Worm (Caenorhabditis elegans) whole organism, early embryonic: ENCODE results near the gene hum-2.
"Not testable (repeated sequence)": the region's sequence is repeated elsewhere in the genome, so short reads cannot be mapped to it uniquely, and the experiment has no call there.

Source experiments
- B0310.2 ChIP-seq: sonication (generic microtip); optimal IDR thresholded peaks from 2 replicates; lab custom pipeline; 2016; ENCODE audit warnings: mild to moderate bottlenecking, missing genetic modification characterization, missing compliant biosample characterization
- F13C5.2 ChIP-seq: sonication (generic microtip); optimal IDR thresholded peaks from 2 replicates; lab custom pipeline; 2017; ENCODE audit warnings: mild to moderate bottlenecking, missing genetic modification characterization, inconsistent platforms, missing compliant biosample characterization
- aly-1 ChIP-seq: sonication (generic microtip); optimal IDR thresholded peaks from 2 replicates; lab custom pipeline; 2016; ENCODE audit warnings: missing genetic modification characterization, missing compliant biosample characterization
- ama-1 ChIP-seq: fragments of 150-350 bp; optimal IDR thresholded peaks from 2 replicates; lab custom pipeline; 2014
- ceh-13 ChIP-seq: fragments of 200-800 bp; sonication (Bioruptor generic); optimal IDR thresholded peaks from 2 replicates; lab custom pipeline; 2018; ENCODE audit warnings: mild to moderate bottlenecking, missing genetic modification characterization, missing compliant biosample characterization
- ceh-36 ChIP-seq: sonication (generic microtip); optimal IDR thresholded peaks from 2 replicates; lab custom pipeline; 2016; ENCODE audit warnings: missing genetic modification characterization, inconsistent platforms, missing compliant biosample characterization
- ets-7 ChIP-seq: sonication (generic microtip); optimal IDR thresholded peaks from 2 replicates; lab custom pipeline; 2016; ENCODE audit warnings: missing genotype, missing genetic modification characterization, missing compliant biosample characterization
- flt-1 ChIP-seq: fragments of 200-800 bp; sonication (Bioruptor generic); IDR thresholded peaks from 2 replicates; pipeline ENCODE4 v1.3.6; 2022; ENCODE audit warnings: missing genetic modification characterization, missing compliant biosample characterization
- hmbx-1 ChIP-seq: sonication (generic microtip); optimal IDR thresholded peaks from 2 replicates; lab custom pipeline; 2016; ENCODE audit warnings: mild to moderate bottlenecking, missing genetic modification characterization, missing compliant biosample characterization
- hmg-4 ChIP-seq: fragments of 200-800 bp; sonication (Bioruptor generic); optimal IDR thresholded peaks from 2 replicates; lab custom pipeline; 2018; ENCODE audit warnings: mild to moderate bottlenecking, missing genetic modification characterization, missing compliant biosample characterization
- hnd-1 ChIP-seq: sonication (generic microtip); optimal IDR thresholded peaks from 2 replicates; lab custom pipeline; 2016; ENCODE audit warnings: missing genetic modification characterization, missing compliant biosample characterization
- pes-1 ChIP-seq: fragments of 200-800 bp; sonication (Bioruptor generic); IDR thresholded peaks from 2 replicates; pipeline ENCODE4 v1.3.6; 2022; ENCODE audit warnings: missing genetic modification reagents, missing genetic modification characterization, missing compliant biosample characterization
- scrt-1 ChIP-seq: fragments of 200-800 bp; sonication (Bioruptor generic); IDR thresholded peaks from 2 replicates; pipeline ENCODE4 v1.3.6; 2022; ENCODE audit warnings: missing genetic modification characterization, missing compliant biosample characterization
- sea-1 ChIP-seq: fragments of 200-800 bp; sonication (Bioruptor generic); conservative IDR thresholded peaks from 2 replicates; pipeline ENCODE4 v1.3.6; 2022; ENCODE audit warnings: missing genetic modification characterization, missing compliant biosample characterization
- tbx-11 ChIP-seq: fragments of 200-800 bp; sonication (Bioruptor generic); IDR thresholded peaks from 2 replicates; pipeline ENCODE4 v1.3.6; 2022; ENCODE audit warnings: missing genetic modification characterization, missing compliant biosample characterization
- tbx-37 ChIP-seq: fragments of 200-800 bp; sonication (Bioruptor generic); conservative IDR thresholded peaks from 2 replicates; pipeline ENCODE4 v1.3.6; 2022; ENCODE audit warnings: missing genetic modification reagents, missing genetic modification characterization, missing compliant biosample characterization
- tra-4 ChIP-seq: sonication (generic microtip); optimal IDR thresholded peaks from 2 replicates; lab custom pipeline; 2017; ENCODE audit warnings: missing genetic modification characterization, missing compliant biosample characterization

The hum-2 gene

DNA sequence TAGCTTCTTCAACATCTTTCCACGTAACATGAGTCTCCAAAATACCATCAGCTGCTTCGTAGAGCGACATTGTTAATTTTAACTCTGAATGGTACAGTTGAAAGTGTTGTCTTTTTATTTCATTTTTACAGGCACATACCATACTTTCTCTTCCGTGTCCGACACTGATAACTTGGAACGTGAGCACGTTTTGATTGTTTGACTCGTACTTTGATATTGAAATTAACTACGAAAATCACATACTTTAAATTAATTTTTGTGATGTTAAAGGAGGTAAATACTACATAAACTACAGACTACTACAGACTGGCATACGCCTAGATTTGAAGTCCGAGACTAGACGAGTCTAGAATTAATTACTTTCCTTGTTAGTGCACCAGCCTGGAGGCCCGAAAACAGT, 7.6 kb upstream of the hum-2 start, which contains the start of gene E02C12.10:
Gene E02C12.10, minus strand, starts transcription at position 75 of the 400 bp plus-strand sequence.
- TF ChIP-seq ama-1 (lab: Kevin White, UChicago) = no peak
- no peak for TF ChIP-seq ceh-13 (GFP tag; lab: Kevin White, UChicago)
- no peak for TF ChIP-seq hmbx-1
- TF ChIP-seq sea-1 (GFP tag; lab: Robert Waterston, UW) = no peak
- no peak for TF ChIP-seq tbx-11 (GFP tag; lab: Robert Waterston, UW)
- TF ChIP-seq hmg-4 (GFP tag; lab: Kevin White, UChicago) = no peak
- TF ChIP-seq ceh-36 = no peak
- TF ChIP-seq B0310.2 (tag; lab: Kevin White, UChicago) = no peak

DNA sequence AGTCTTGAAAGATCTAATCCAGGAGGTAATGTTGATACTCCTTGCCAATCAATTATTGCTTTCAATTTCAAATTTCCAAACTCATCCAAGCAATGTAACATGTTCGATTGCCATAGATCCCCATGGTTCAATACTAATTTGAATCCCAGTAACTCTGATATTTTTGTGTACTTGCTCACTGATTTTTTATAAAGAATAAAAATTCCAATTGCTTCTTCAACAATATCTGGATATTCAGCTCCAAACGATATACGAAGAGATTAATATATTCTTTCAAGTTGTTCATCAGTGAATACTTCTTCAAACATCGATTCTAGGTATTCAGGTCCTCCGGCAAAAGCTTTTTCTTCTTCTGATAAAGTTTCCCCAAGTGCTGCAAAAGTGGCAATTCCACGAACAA, 6.2 kb upstream of the hum-2 start, which contains the start of gene E02C12.11:
Gene E02C12.11, minus strand, starts transcription at position 101 of the 400 bp plus-strand sequence.
- not testable (repeated sequence) for TF ChIP-seq aly-1 (tag; lab: Kevin White, UChicago); ceh-36; B0310.2 (tag; lab: Kevin White, UChicago)

DNA sequence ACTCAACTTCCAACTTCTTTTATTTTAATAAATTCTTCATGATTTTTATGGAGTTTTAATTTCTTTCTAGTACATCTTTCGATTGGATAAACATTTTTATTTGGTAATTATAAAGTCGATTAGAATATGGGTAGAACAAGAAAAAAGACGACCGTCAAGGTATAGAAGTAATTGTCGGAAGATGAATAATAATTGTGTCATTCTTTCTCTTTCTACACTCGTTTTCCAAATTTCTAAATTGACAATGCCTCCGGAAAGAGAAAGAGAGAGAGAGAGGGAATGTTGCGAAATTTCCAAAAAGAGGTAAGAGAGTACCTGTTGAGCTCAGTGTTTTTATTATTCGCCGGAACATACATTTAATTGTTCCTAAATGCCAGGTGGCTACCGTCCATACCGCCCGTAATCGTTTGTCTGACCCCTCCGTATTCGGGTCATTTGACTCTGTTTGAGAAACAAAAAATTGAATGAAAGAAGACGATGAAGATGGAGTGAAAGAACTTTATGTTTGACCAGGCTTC, 4.1 kb upstream of the hum-2 start, which contains the start of gene E02C12.12:
Gene E02C12.12, minus strand, starts transcription at position 468 of the 518 bp plus-strand sequence.
- no peak for TF ChIP-seq B0310.2 (tag; lab: Kevin White, UChicago)
- no peak for TF ChIP-seq ceh-13 (GFP tag; lab: Kevin White, UChicago)
- no peak for TF ChIP-seq pes-1
- TF ChIP-seq hnd-1 (tag; lab: Kevin White, UChicago) = no peak
- no peak for TF ChIP-seq aly-1 (tag; lab: Kevin White, UChicago)
- TF ChIP-seq ceh-36 = no peak
- no peak for TF ChIP-seq ama-1 (lab: Kevin White, UChicago)
- no peak for TF ChIP-seq tbx-37 (GFP tag; lab: Robert Waterston, UW)

DNA sequence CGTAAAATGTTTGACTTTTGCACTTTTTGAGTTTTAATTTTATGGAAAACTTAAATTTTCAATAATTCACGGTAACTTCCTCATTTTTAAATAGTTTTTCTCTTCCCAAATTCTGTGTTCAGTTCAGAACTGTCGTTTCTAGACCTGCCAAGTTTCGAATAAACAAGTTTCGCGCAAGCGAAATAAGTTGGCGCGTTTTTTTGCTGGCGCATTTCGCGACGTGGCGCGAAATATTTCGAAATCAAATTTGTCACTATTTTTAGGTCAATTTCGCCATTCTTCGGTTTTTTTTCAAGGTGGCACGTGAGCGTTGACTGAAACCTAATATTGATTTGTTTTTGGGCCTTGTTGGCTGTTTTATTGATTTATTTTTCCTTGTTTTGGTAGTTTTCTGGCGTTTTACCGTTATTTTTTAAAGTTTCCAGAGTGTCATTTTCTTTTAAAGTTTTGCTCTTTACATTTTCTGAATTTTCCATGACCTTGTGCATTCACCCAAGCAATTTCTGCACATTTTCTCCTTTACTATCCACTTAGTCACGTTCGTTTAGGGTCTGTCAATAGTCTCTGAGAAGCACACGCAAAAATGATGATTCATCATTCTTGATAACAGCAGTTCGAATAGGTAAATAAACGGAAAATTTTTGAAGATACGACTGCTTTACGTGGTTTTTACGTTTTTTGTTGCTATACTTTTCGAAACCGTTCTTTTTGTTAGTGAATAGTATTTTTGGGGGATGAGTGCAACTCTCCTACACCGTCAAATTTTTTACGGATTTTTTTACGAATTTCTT, 3.2 kb upstream of the hum-2 start:
- TF ChIP-seq F13C5.2 (tag; lab: Kevin White, UChicago) = no peak
- TF ChIP-seq pes-1 = no peak
- TF ChIP-seq hnd-1 (tag; lab: Kevin White, UChicago) = no peak
- TF ChIP-seq B0310.2 (tag; lab: Kevin White, UChicago) = no peak
- TF ChIP-seq ceh-13 (GFP tag; lab: Kevin White, UChicago) = no peak
- TF ChIP-seq hmg-4 (GFP tag; lab: Kevin White, UChicago) = no peak
- no peak for TF ChIP-seq flt-1 (GFP tag; lab: Robert Waterston, UW)

- TF ChIP-seq tra-4 (tag; lab: Kevin White, UChicago) (no peak), pes-1 (no peak), ets-7 (no peak), tbx-37 (GFP tag; lab: Robert Waterston, UW) (no peak), ceh-13 (GFP tag; lab: Kevin White, UChicago) (no peak), flt-1 (GFP tag; lab: Robert Waterston, UW) (no peak), sea-1 (GFP tag; lab: Robert Waterston, UW) (no peak), F13C5.2 (tag; lab: Kevin White, UChicago) (no peak), hmbx-1 (no peak)
Measured at ce11 chrV:9384359-9384758, 1.6 kb upstream of the hum-2 start.

ce11 chrV:9384949-9385348, 1.0 kb upstream of the hum-2 start:
- TF ChIP-seq hmbx-1 (no peak), F13C5.2 (tag; lab: Kevin White, UChicago) (no peak), ceh-36 (no peak), ama-1 (lab: Kevin White, UChicago) (no peak), ceh-13 (GFP tag; lab: Kevin White, UChicago) (no peak), ets-7 (no peak), pes-1 (no peak), aly-1 (tag; lab: Kevin White, UChicago) (no peak), B0310.2 (tag; lab: Kevin White, UChicago) (no peak), sea-1 (GFP tag; lab: Robert Waterston, UW) (no peak), hnd-1 (tag; lab: Kevin White, UChicago) (no peak), flt-1 (GFP tag; lab: Robert Waterston, UW) (no peak), tra-4 (tag; lab: Kevin White, UChicago) (no peak), hmg-4 (GFP tag; lab: Kevin White, UChicago) (no peak), tbx-37 (GFP tag; lab: Robert Waterston, UW) (no peak), tbx-11 (GFP tag; lab: Robert Waterston, UW) (no peak), scrt-1 (GFP tag; lab: Robert Waterston, UW) (no peak)

DNA sequence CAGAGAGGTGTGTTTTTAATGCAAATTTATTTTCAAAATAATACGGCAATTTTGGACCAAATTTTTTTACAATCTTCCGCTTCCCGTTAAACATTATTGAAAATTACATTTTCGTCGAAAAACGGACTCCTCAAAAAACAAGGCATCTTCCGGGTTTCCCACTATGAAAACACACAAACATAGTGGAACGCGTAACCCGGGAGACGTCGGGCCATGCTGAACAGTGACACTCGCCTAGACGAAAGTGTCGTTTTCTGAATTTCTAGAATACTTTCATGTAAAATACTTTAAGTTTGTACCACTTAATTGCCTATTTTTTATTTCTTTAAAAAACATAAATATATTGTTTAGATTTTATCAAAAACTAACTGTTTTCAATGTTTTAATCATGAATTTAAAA, 6.0 kb downstream of the hum-2 start:
- TF ChIP-seq tra-4 (tag; lab: Kevin White, UChicago) (no peak), ets-7 (no peak), ceh-13 (GFP tag; lab: Kevin White, UChicago) (no peak), flt-1 (GFP tag; lab: Robert Waterston, UW) (no peak), ama-1 (lab: Kevin White, UChicago) (no peak), hmg-4 (GFP tag; lab: Kevin White, UChicago) (no peak), hnd-1 (tag; lab: Kevin White, UChicago) (no peak), scrt-1 (GFP tag; lab: Robert Waterston, UW) (no peak), aly-1 (tag; lab: Kevin White, UChicago) (no peak), pes-1 (no peak), tbx-11 (GFP tag; lab: Robert Waterston, UW) (no peak), hmbx-1 (no peak), sea-1 (GFP tag; lab: Robert Waterston, UW) (no peak), ceh-36 (no peak), B0310.2 (tag; lab: Kevin White, UChicago) (no peak), tbx-37 (GFP tag; lab: Robert Waterston, UW) (no peak), F13C5.2 (tag; lab: Kevin White, UChicago) (no peak)
